Worm (Caenorhabditis elegans) whole organism, dauer: ENCODE measurements around the gene aagr-2.

Experiments used
- unc-62 ChIP-seq: sonication (generic microtip); optimal IDR thresholded peaks from 2 replicates; lab custom pipeline; 2017; ENCODE audit warnings: missing biosample characterization, missing genetic modification reagents, missing genetic modification characterization

Gene aagr-2

ce11 chrII:4925198-4925764, at the start of gene aagr-2:
Gene aagr-2, minus strand, starts transcription at chrII:4925248.
- TF ChIP-seq unc-62 (GFP tag; lab: Kevin White, UChicago), result no peak

- TF ChIP-seq unc-62 (GFP tag; lab: Kevin White, UChicago), result no peak
Observed at ce11 chrII:4974448-4974951, 49.5 kb upstream of the aagr-2 start.

DNA sequence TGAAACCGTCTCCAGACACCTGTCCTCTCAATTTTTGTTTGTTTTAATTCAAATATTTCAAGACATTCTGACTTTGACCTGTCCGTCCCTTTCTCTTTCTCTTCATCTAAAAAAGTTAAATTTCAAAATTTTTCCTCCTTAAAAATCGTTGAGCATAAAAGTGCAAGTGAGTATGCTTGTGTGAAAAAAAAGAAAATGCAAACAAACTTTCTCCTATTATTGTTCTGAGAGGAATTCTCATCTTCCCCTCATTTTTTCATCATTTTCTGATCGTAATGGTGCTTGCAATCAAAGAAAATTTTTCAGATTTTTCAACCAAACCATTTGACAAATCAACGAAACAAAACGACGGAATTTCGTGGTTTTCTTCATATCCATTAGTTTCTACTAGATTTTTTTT, 43.8 kb upstream of the aagr-2 start, which contains the start of gene shc-2:
TSS of gene shc-2 (plus strand) at position 301 of the 400 bp plus-strand sequence.
- no peak for TF ChIP-seq unc-62 (GFP tag; lab: Kevin White, UChicago)

- TF ChIP-seq unc-62 (GFP tag; lab: Kevin White, UChicago), result no peak
Observed at ce11 chrII:4967636-4968035, 42.6 kb upstream of the aagr-2 start.

DNA sequence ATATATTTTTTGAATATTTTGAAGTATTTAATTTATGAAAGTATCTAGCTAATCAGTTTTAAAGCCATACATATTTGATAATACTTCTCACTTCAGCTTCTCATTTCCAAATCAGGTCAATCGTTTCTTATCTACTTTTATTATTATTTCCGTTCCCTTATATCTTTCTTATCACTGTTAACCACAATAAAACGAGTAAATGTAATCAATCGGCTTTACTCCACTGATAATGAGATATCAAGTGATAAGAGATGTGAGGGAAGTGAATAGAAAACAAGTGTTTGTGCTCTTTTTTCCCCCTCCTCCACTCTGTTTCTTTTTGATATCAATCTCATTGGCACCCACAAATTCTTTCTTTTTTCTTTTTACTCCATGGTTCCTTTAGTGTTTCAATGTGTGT, 41.5 kb upstream of the aagr-2 start:
- no peak for TF ChIP-seq unc-62 (GFP tag; lab: Kevin White, UChicago)

DNA sequence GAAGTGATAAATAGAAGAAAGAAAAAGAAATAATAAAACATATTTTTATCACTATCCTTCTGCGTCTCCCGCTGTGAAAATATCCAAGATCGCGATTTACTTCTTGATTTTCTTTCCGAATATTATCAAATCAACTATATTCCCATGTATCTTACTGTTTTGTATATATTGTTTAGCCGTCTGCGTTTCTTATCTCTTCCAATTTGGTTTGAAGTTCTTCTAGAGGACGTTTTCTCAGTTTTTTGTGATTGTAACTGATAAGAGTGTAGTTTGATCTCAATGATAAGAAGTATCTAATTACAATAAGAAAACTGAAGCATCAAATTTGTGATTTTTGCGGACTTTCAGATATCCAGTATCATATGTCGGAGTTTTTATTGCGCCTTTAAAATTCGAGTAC, 35.6 kb upstream of the aagr-2 start:
- no peak for TF ChIP-seq unc-62 (GFP tag; lab: Kevin White, UChicago)

ce11 chrII:4959719-4960118, 34.7 kb upstream of the aagr-2 start, which contains the start of gene ulp-2:
Gene ulp-2, minus strand, starts transcription at chrII:4959876.
- TF ChIP-seq unc-62 (GFP tag; lab: Kevin White, UChicago), result no peak

ce11 chrII:4955353-4955752, 30.3 kb upstream of the aagr-2 start, which contains the start of gene pbs-3:
Gene pbs-3, minus strand, starts transcription at chrII:4955427.
- no peak for TF ChIP-seq unc-62 (GFP tag; lab: Kevin White, UChicago)

- no peak for TF ChIP-seq unc-62 (GFP tag; lab: Kevin White, UChicago)
Observed at ce11 chrII:4954099-4954959, 29.3 kb upstream of the aagr-2 start.

ce11 chrII:4953289-4953688, 28.2 kb upstream of the aagr-2 start, which contains the start of gene ndx-3:
Gene ndx-3, plus strand, starts transcription at chrII:4953589.
- TF ChIP-seq unc-62 (GFP tag; lab: Kevin White, UChicago), result no peak

- TF ChIP-seq unc-62 (GFP tag; lab: Kevin White, UChicago), result no peak
Observed at ce11 chrII:4949380-4949950, 24.4 kb upstream of the aagr-2 start, which contains the start of the genes try-1 and zyg-12. Gene try-1, minus strand, starts transcription at chrII:4949527. Gene zyg-12, plus strand, starts transcription at chrII:4949900.

DNA sequence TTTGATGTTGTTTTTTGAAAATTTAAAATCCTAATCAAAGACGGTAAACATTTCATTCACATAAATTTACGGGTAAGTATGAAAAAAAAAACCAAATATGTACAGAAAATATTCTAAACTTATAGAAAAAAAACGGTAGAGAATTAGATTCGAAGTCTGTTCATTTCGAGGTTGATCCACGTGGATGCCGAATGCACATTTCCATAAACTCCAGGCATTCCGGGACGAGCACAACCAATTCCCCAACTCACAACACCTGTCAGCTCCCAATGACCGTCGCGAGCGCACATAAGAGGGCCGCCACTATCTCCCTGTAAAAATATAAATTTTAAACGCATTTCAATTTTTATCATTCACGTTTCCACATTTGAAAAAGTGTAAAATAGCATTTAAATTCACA, 23.1 kb upstream of the aagr-2 start:
- TF ChIP-seq unc-62 (GFP tag; lab: Kevin White, UChicago), result no peak

ce11 chrII:4946775-4947174, 21.7 kb upstream of the aagr-2 start:
- TF ChIP-seq unc-62 (GFP tag; lab: Kevin White, UChicago), result no peak

ce11 chrII:4945695-4946094, 20.6 kb upstream of the aagr-2 start, which contains the start of the genes gldi-11 and ZK546.2:
Gene gldi-11, minus strand, starts transcription at chrII:4945789.
Gene ZK546.2, plus strand, starts transcription at chrII:4946027.
- TF ChIP-seq unc-62 (GFP tag; lab: Kevin White, UChicago), result no peak

DNA sequence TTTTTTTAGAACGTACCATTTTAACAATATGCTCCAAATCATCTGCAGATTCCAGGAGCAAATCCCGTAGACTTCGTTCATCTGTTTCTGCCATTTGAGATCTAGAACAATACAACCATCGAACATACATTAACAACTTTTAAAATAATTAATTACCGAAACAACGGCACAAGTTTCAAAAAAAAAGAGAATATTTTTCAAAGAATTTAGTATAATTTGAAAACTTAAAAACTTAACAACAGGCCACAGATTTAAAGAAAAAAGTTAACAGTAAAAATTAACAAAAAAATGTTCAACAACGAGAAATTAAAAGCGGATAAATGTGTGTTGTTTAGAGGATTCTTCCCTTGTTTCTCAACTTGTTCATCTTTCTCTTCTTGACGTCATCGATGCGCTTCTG, 18.8 kb upstream of the aagr-2 start, which contains the start of gene mdt-4:
TSS of gene mdt-4 (minus strand) at position 101 of the 400 bp plus-strand sequence.
- TF ChIP-seq unc-62 (GFP tag; lab: Kevin White, UChicago), result no peak

DNA sequence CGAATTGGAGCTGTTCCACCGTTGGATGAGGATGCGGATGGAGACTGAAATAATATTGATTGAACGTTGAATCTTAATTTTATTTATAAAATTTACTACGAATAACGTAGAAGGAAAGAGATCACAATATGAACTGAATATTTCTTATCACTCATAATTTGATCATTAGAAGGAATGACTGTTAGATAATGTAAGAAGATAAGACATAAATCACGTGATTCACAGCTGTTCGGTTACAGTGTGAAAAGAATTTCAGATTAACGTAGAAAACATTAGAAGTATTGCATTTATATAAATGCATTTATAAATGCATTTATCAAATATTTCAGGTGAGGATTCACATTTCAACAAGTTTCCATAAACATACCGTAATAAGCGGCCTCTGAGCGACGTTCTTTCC, 17.8 kb upstream of the aagr-2 start:
- TF ChIP-seq unc-62 (GFP tag; lab: Kevin White, UChicago), result no peak
